Worm (Caenorhabditis elegans) whole organism, L4/young adult: ENCODE results near the gene scl-21.

Experiments
- dao-5 ChIP-seq: sonication (generic microtip); optimal IDR thresholded peaks from 2 replicates; lab custom pipeline; 2016; ENCODE audit warnings: missing genotype, missing genetic modification characterization, moderate library complexity, missing compliant biosample characterization
- him-1 ChIP-seq: sonication (generic microtip); optimal IDR thresholded peaks from 2 replicates; lab custom pipeline; 2016; ENCODE audit warnings: missing genotype, missing genetic modification reagents, missing genetic modification characterization, missing compliant biosample characterization

DNA sequence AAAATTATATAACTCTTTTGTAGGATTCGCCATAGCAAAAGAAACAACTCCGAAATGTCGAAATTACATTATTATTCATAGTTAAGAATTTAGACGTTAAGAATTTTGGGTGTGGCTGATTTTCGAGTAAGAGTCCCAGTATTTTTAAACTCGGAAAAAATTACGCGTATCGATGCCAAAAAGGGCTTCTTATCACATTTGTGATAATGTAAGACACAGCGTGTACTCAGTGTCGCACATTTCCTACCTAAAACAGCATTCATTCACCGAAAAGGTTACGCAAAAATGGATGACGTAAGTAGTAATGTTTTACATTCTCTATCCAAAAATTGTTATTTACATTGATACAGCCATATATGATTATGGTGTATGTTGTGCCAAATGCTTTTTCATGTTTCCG is 45.9 kb downstream of the scl-21 start, which contains the start of gene M04C3.5:
- TF ChIP-seq him-1 (tag; lab: Kevin White, UChicago) (no peak), dao-5 (tag; lab: Kevin White, UChicago) (no peak)
